Worm (Caenorhabditis elegans) whole organism, dauer: Measurements from ENCODE around the gene ztf-20.

Experiments used
- unc-62 ChIP-seq: sonication (generic microtip); optimal IDR thresholded peaks from 2 replicates; lab custom pipeline; 2017; ENCODE audit warnings: missing biosample characterization, missing genetic modification reagents, missing genetic modification characterization

The ztf-20 gene

DNA sequence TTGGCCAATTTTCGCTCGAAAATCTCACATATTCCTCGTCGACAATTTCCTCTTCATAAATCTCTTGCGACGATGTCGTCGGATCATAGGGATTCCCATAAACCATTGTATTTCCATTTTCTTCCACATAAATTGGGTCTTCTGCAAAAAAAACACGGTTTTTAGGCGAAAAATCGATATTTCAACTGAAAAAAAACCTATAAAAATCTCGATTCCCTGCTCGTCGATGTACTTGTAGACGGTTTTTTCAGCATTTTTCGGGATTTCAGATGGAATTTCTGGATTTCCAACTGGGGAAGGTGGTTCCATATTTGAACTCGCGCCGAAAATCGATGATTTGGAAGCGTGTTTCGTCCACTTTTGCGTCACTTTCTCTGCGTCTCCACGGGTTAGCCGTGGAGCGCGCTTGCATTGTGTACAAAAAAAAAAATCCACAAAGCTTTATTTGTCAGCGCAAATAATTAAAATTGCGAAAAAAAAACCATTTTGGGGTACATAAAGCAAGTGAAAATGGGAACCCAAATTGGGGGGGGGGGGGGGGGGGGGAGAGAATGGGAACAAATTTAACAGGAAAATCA lies 7.6 kb upstream of the ztf-20 start, which contains the start of gene Y39B6A.43:
TSS of gene Y39B6A.43 (minus strand) at position 351 of the 578 bp plus-strand sequence.
- TF ChIP-seq unc-62 (GFP tag; lab: Kevin White, UChicago), result no peak

DNA sequence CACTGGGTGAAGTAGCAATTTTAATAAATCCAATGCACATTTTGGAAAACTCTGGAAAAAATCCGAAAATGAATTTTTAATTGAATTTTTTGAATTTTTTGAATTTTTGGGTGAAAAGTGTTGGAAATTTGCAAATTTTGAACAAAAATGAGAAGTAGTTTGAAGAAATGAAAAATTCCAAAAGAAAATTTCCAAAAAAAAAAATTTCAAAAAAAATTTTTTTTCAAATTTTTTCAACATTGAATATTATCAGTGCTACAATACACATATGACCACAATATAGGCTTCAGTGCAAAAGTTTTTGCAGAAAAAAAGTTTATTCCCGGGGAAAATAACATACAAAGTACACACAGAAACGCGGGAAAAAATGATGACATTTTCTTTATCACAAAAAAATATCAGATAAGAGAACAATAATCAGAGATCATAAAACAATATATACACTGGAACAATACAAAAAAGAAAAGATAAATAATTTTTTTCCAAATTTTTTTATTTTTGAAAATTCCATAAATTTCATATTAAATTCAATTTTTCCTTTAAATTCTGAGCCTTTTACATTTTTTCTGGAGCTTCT lies 2.6 kb downstream of the ztf-20 start, which contains the start of gene hrg-10:
TSS of gene hrg-10 (minus strand) at position 51 of the 577 bp plus-strand sequence.
- TF ChIP-seq unc-62 (GFP tag; lab: Kevin White, UChicago), result no peak

DNA sequence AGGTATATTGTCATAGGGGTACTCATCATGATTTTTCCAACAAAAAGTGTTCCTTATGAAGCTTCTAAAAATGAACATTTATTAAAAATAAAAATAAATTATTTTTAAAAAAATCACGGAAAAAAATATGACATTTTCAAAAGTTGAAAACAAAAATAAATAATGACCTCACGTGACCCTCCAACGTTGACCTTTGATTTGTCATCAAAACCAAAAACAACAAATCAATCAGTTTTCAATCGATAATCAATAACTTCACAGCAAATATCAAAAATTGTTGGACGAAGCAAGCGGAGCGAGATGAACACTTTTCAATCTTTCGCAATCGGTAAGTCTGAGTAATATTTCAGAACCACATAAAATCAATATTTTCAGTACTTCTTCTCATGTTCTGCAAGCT lies 19.6 kb downstream of the ztf-20 start, which contains the start of gene Y80D3A.8:
TSS of gene Y80D3A.8 (plus strand) at position 301 of the 400 bp plus-strand sequence.
- no peak for TF ChIP-seq unc-62 (GFP tag; lab: Kevin White, UChicago)

DNA sequence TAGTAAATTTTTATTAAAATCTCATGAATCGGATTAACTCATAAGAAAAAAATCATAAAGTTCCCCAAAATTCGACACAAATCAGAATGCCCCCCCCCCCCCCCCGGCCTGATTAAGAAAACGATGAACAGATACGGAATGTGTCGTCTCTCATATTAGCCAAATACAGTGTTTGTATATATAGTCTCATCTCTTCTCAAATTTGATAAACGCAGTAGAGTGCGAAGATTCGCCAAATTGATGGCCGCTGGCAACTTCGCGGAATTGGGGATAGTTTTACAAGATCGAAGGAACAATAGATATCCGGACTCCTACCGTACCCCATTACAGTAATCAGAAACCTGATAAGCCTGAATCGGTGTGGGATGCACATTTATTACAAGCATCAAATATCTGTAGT lies 22.4 kb downstream of the ztf-20 start:
- TF ChIP-seq unc-62 (GFP tag; lab: Kevin White, UChicago), result no peak

DNA sequence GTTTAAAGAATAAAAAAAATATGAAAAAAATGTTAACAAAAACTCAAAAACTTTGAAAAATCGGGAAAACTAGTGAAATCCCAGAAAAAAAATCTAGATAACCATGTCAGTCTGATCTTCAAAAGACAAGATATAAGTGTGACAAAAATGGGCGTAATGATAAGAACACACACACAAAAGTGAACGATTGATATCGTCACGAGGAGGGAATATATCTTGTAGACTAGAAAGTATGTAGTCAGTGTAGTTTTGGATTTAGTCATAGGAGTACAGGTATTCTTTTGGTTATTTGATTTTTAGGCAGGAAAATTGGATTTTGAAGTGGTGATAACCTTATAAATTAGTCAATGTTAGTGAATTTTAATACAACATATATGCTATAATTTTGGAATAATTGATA lies 25.4 kb downstream of the ztf-20 start:
- TF ChIP-seq unc-62 (GFP tag; lab: Kevin White, UChicago), result no peak

DNA sequence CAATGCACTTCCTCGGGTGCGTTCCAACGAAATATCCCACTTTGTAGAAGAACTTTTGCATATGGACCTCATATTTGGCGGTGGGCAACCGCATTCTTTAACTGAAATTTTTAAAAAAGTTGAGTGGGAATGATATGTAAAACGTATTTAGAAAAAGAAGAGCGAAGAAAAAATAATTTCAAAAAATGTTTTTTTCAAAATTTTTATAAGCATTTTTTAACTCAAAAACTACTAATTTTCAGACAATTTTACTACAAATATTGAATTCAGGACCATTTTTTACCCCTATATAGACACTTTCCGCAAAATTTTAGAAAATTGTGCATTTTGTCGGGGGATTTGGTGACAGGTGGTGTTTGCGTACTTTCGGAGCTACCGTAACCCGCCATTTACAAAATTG lies 28.7 kb downstream of the ztf-20 start, which contains the start of gene ptr-22:
TSS of gene ptr-22 (minus strand) at position 101 of the 400 bp plus-strand sequence.
- no peak for TF ChIP-seq unc-62 (GFP tag; lab: Kevin White, UChicago)

DNA sequence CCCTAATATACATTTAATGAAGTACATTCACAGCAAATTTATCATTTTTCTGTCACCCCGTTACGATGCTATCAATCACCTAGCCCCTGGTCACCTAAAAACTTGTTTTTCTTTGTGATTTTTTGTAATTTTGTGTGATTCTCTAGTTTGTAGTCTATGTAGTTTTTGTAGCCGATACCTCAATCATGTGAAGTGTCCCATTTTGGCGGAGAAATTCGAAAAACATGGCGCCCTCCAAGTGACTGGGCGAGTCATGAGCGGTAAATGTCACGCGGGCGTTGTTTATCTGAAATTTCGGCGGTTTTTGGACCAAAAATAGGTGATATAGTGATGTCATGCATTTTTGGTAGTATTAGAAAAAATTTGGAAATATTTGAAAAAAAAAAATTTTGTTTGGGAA lies 29.2 kb downstream of the ztf-20 start:
- no peak for TF ChIP-seq unc-62 (GFP tag; lab: Kevin White, UChicago)

DNA sequence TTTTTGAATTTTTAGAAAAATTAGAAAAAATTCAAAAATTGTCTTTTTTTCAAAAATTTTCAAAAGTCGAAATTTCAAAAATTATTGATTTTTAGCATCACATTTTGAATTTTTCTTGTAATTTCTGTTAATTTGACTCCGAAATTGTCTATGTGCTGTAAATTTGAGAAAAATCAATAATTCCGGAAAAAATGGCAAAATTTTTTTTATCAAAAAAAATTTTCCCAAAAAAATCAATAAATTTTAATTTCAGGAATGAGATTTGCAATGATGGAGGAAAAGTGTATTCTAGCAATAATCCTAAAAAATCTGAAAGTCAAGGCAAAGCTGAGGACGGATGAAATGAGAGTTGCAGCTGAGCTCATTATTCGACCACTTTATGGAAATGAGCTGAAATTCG lies 42.6 kb downstream of the ztf-20 start:
- no peak for TF ChIP-seq unc-62 (GFP tag; lab: Kevin White, UChicago)

DNA sequence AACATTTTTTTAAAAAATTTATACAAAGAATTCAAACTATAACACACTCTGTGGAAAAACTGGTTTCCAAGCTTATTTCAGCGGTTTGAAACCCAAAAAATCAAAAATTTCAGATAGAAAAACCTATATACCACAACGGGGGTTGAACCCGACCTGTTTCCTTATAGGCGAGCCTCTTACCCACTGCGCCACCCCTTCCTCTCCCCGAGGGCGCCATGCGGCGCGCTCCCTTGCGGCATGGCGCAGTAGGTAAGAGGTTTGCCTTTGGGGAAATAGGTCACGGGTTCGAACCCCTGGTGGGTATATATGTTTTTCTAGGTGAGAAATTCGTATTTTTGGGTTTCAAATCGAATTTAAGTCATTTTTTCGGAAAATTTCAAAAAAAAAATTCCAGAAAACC lies 46.9 kb downstream of the ztf-20 start:
- TF ChIP-seq unc-62 (GFP tag; lab: Kevin White, UChicago), result no peak

DNA sequence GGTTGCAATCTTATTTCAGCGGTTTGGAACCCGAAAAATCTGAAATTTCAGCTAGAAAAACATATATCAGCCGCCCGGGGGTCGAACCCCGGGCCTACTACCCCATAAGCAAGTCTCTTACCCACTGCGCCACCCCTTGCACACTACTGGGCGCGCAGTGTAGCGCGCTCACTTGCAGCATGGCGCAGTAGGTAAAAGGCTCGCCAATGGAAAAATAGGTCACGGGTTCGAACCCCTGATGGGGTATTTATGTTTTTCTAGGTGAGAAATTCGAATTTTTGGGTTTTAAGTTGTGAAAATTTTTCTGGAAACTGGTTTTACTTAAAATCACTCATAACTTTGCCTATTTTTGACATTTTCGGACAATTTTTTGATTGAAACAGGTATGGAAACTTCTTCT lies 47.4 kb downstream of the ztf-20 start:
- TF ChIP-seq unc-62 (GFP tag; lab: Kevin White, UChicago), result no peak

DNA sequence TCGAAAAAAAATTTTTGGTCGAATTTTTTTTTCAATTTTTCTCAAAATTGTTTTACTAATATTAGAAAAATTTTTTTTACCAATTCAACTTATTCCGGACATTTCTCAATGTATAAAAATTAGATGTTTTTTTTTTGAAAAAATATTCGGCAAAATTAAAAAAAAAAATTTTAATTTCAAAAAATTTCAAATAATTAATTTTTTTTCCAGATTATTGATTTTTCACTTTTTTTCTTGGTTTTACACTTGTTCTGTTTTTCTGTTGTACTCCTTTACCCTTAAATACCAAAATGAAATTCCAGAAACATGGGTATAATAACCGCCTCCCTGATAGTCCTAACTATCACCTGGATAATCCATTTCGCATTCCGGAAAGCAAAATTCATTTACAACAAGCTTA lies 48.2 kb downstream of the ztf-20 start, which contains the start of gene cyp-42A1:
TSS of gene cyp-42A1 (plus strand) at position 301 of the 400 bp plus-strand sequence.
- TF ChIP-seq unc-62 (GFP tag; lab: Kevin White, UChicago), result no peak

DNA sequence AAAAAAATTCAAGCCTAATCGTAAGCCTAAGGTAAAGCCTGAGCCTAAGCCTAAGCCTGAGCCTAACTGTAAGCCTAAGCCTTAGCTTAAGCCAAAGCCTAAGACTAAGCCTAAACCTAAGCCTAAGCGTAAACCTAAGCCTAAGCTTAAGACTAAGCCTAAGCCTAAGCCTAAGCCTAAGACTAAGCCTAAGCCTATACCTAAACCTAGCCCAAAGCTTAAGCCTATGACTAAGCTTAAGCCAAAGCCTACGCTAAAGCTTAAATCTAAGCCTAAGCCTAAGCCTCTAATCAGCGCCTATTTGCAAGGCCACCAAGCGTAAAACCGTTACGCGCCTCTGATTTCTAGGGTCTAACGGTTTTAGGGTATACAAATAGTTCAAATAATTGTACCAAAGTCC lies 50.3 kb downstream of the ztf-20 start:
- no peak for TF ChIP-seq unc-62 (GFP tag; lab: Kevin White, UChicago)
